Worm (Caenorhabditis elegans): ENCODE measurements around the gene nex-4.

DNA sequence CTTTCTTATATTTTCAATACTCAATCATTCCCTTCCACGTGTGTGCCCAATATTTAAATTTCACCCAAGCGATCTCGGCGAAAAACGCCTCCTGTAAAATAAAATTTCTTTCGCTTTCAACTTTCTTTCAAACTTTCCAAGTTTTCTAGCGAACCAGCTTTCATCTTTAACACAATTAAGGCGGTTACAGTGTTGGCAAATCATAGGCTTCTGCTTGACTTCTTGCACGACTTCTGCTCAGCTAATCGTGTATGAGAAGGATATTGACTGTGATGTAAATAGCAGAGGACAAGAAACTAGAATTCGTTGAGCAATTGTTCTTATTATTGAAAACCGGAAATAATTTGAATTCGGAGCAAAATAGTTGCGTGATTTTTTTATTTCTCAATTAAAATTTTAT, 40.1 kb downstream of the nex-4 start:
- TF ChIP-seq lir-1 (GFP tag; conservative IDR thresholded peaks at IDR 0.05) (no peak), sptf-2 (GFP tag; optimal IDR thresholded peaks at IDR 0.05) (no peak), lin-54 (GFP tag; optimal IDR thresholded peaks at IDR 0.05) (peak; percentile 25), him-1 (tag; optimal IDR thresholded peaks at IDR 0.05) (peak; percentile 9), akir-1 (GFP tag; optimal IDR thresholded peaks at IDR 0.05) (no peak)

Measured in whole organism, young adult.